Fruit fly (Drosophila melanogaster) whole organism, prepupa: ENCODE results near the gene Rtel1.

Experiments used
- Blimp-1 ChIP-seq: fragments of 200-800 bp; sonication (Bioruptor generic); optimal IDR thresholded peaks from 3 replicates; lab custom pipeline; 2017; ENCODE audit warnings: missing biosample characterization, missing genetic modification characterization, mild to moderate bottlenecking, moderate library complexity, missing genetic modification reagents
- CG10631 ChIP-seq: fragments of 200-800 bp; sonication (Bioruptor generic); optimal IDR thresholded peaks from 2 replicates; lab custom pipeline; 2016; ENCODE audit warnings: missing biosample characterization, missing genetic modification characterization
- CG10669 ChIP-seq: fragments of 200-800 bp; sonication (Bioruptor generic); optimal IDR thresholded peaks from 3 replicates; lab custom pipeline; 2018; ENCODE audit warnings: missing biosample characterization, mild to moderate bottlenecking, missing genetic modification characterization, moderate library complexity
- CG11902 ChIP-seq: fragments of 200-800 bp; sonication (Bioruptor generic); optimal IDR thresholded peaks from 3 replicates; lab custom pipeline; 2016; ENCODE audit warnings: missing biosample characterization, missing genetic modification characterization
- CG15336 ChIP-seq: fragments of 200-800 bp; sonication (Bioruptor generic); IDR thresholded peaks from 2 replicates; pipeline ENCODE4 v1.3.6; 2022; ENCODE audit warnings: missing biosample characterization, missing genetic modification characterization
- CG1621 ChIP-seq: fragments of 200-800 bp; sonication (Bioruptor generic); optimal IDR thresholded peaks from 3 replicates; lab custom pipeline; 2018; ENCODE audit warnings: missing biosample characterization, mild to moderate bottlenecking, missing genetic modification characterization
- CG31627 ChIP-seq: fragments of 200-800 bp; sonication (Bioruptor generic); optimal IDR thresholded peaks from 3 replicates; lab custom pipeline; 2016; ENCODE audit warnings: missing biosample characterization, missing genetic modification characterization
- CG32006 ChIP-seq: fragments of 200-800 bp; sonication (Bioruptor generic); optimal IDR thresholded peaks from 3 replicates; lab custom pipeline; 2017; ENCODE audit warnings: missing biosample characterization, mild to moderate bottlenecking, missing genetic modification characterization
- CG3919 ChIP-seq: fragments of 200-800 bp; sonication (Bioruptor generic); optimal IDR thresholded peaks from 3 replicates; lab custom pipeline; 2016; ENCODE audit warnings: missing biosample characterization, missing genetic modification characterization
- CG4318 ChIP-seq: fragments of 200-800 bp; sonication (Bioruptor generic); optimal IDR thresholded peaks from 3 replicates; lab custom pipeline; 2017; ENCODE audit warnings: missing biosample characterization, mild to moderate bottlenecking, missing genetic modification characterization
- CG6163 ChIP-seq: fragments of 200-800 bp; sonication (Bioruptor generic); IDR thresholded peaks from 3 replicates; pipeline ENCODE4 v1.3.6; 2022; ENCODE audit warnings: missing biosample characterization, missing genetic modification characterization
- CG6276 ChIP-seq: fragments of 200-800 bp; sonication (Bioruptor generic); optimal IDR thresholded peaks from 2 replicates; lab custom pipeline; 2017; ENCODE audit warnings: missing biosample characterization, mild to moderate bottlenecking, missing genetic modification characterization
- CG6792 ChIP-seq: fragments of 200-800 bp; sonication (Bioruptor generic); optimal IDR thresholded peaks from 3 replicates; lab custom pipeline; 2016; ENCODE audit warnings: missing biosample characterization, missing genetic modification characterization
- CG7368 ChIP-seq: fragments of 200-800 bp; sonication (Bioruptor generic); optimal IDR thresholded peaks from 3 replicates; lab custom pipeline; 2016; ENCODE audit warnings: missing biosample characterization, missing genetic modification characterization
- CG8119 ChIP-seq: fragments of 200-800 bp; sonication (Bioruptor generic); IDR thresholded peaks from 3 replicates; pipeline ENCODE4 v1.3.6; 2022; ENCODE audit warnings: missing biosample characterization, missing genetic modification characterization
- CG8632 ChIP-seq: fragments of 200-800 bp; sonication (Bioruptor generic); optimal IDR thresholded peaks from 3 replicates; lab custom pipeline; 2016; ENCODE audit warnings: missing biosample characterization, missing genetic modification characterization
- CG9139 ChIP-seq: fragments of 200-800 bp; sonication (Bioruptor generic); optimal IDR thresholded peaks from 3 replicates; lab custom pipeline; 2017; ENCODE audit warnings: missing biosample characterization, mild to moderate bottlenecking, missing genetic modification characterization
- Eip75B ChIP-seq: fragments of 200-800 bp; sonication (Bioruptor generic); optimal IDR thresholded peaks from 3 replicates; lab custom pipeline; 2016; ENCODE audit warnings: missing biosample characterization, missing genetic modification characterization
- Eip78C ChIP-seq: fragments of 200-800 bp; sonication (Bioruptor generic); peaks from one replicate; lab custom pipeline; 2016; ENCODE audit warnings: missing biosample characterization, missing genetic modification characterization
- Gug ChIP-seq: fragments of 200-800 bp; sonication (Bioruptor generic); IDR thresholded peaks from 2 replicates; pipeline ENCODE4 v1.3.6; 2022; ENCODE audit warnings: missing biosample characterization, missing genetic modification characterization
- Hr38 ChIP-seq: sonication (Bioruptor generic); optimal IDR thresholded peaks from 2 replicates; lab custom pipeline; 2016; ENCODE audit warnings: missing biosample characterization, missing genetic modification characterization
- Hr39 ChIP-seq: fragments of 200-800 bp; sonication (Bioruptor generic); optimal IDR thresholded peaks from 2 replicates; lab custom pipeline; 2016; ENCODE audit warnings: missing biosample characterization, missing genetic modification characterization
- Hr4 ChIP-seq: fragments of 200-800 bp; sonication (Bioruptor generic); optimal IDR thresholded peaks from 3 replicates; lab custom pipeline; 2016; ENCODE audit warnings: missing biosample characterization, missing genetic modification characterization
- Lpt ChIP-seq: fragments of 200-800 bp; sonication (Bioruptor generic); optimal IDR thresholded peaks from 3 replicates; lab custom pipeline; 2016; ENCODE audit warnings: missing biosample characterization, missing genetic modification characterization
- Met ChIP-seq: fragments of 200-800 bp; sonication (Bioruptor generic); optimal IDR thresholded peaks from 3 replicates; lab custom pipeline; 2016; ENCODE audit warnings: missing biosample characterization, missing genetic modification characterization
- OdsH ChIP-seq: fragments of 200-800 bp; sonication (Bioruptor generic); optimal IDR thresholded peaks from 3 replicates; lab custom pipeline; 2016; ENCODE audit warnings: missing biosample characterization, missing genetic modification characterization
- Smox ChIP-seq: fragments of 200-800 bp; sonication (Bioruptor generic); optimal IDR thresholded peaks from 3 replicates; lab custom pipeline; 2016; ENCODE audit warnings: missing biosample characterization, missing genetic modification characterization
- Sox102F ChIP-seq: fragments of 200-800 bp; sonication (Bioruptor generic); optimal IDR thresholded peaks from 2 replicates; lab custom pipeline; 2016; ENCODE audit warnings: missing biosample characterization, mild to moderate bottlenecking, missing genetic modification characterization
- Sox14 ChIP-seq: fragments of 200-800 bp; sonication (Bioruptor generic); optimal IDR thresholded peaks from 3 replicates; lab custom pipeline; 2016; ENCODE audit warnings: missing biosample characterization, missing genetic modification characterization
- Sox15 ChIP-seq: fragments of 200-800 bp; sonication (Bioruptor generic); optimal IDR thresholded peaks from 3 replicates; lab custom pipeline; 2016; ENCODE audit warnings: missing biosample characterization, missing genetic modification characterization
- acj6 ChIP-seq: fragments of 200-800 bp; sonication (Bioruptor generic); optimal IDR thresholded peaks from 3 replicates; lab custom pipeline; 2016; ENCODE audit warnings: missing biosample characterization, missing genetic modification characterization
- cyc ChIP-seq: fragments of 200-800 bp; sonication (Bioruptor generic); optimal IDR thresholded peaks from 3 replicates; lab custom pipeline; 2016; ENCODE audit warnings: missing biosample characterization, missing genetic modification characterization
- dac ChIP-seq: fragments of 200-800 bp; sonication (Bioruptor generic); optimal IDR thresholded peaks from 2 replicates; lab custom pipeline; 2017; ENCODE audit warnings: missing biosample characterization, mild to moderate bottlenecking, missing genetic modification characterization
- dsx ChIP-seq: fragments of 200-800 bp; optimal IDR thresholded peaks from 3 replicates; lab custom pipeline; 2019; ENCODE audit warnings: missing biosample characterization, mild to moderate bottlenecking, missing genetic modification characterization, moderate library complexity; ENCODE audit not compliant: poor library complexity, severe bottlenecking
- eg ChIP-seq: fragments of 200-800 bp; sonication (Bioruptor generic); IDR thresholded peaks from 3 replicates; pipeline ENCODE4 v1.3.6; 2022; ENCODE audit warnings: missing biosample characterization, missing genetic modification characterization
- esn ChIP-seq: fragments of 200-800 bp; sonication (Bioruptor generic); optimal IDR thresholded peaks from 2 replicates; lab custom pipeline; 2016; ENCODE audit warnings: missing biosample characterization, mild to moderate bottlenecking, missing genetic modification characterization, moderate library complexity
- fd85E ChIP-seq: fragments of 200-800 bp; sonication (Bioruptor generic); optimal IDR thresholded peaks from 3 replicates; lab custom pipeline; 2016; ENCODE audit warnings: missing biosample characterization, missing genetic modification characterization
- fkh ChIP-seq: fragments of 200-800 bp; sonication (Bioruptor generic); optimal IDR thresholded peaks from 3 replicates; lab custom pipeline; 2017; ENCODE audit warnings: missing biosample characterization, mild to moderate bottlenecking, missing genetic modification characterization, moderate library complexity
- lz ChIP-seq: fragments of 200-800 bp; sonication (Bioruptor generic); optimal IDR thresholded peaks from 3 replicates; lab custom pipeline; 2016; ENCODE audit warnings: missing biosample characterization, missing genetic modification characterization
- net ChIP-seq: fragments of 200-800 bp; sonication (Bioruptor generic); optimal IDR thresholded peaks from 3 replicates; lab custom pipeline; 2016; ENCODE audit warnings: missing biosample characterization, missing genetic modification characterization
- pdm3 ChIP-seq: fragments of 200-800 bp; sonication (Bioruptor generic); optimal IDR thresholded peaks from 3 replicates; lab custom pipeline; 2016; ENCODE audit warnings: missing biosample characterization, missing genetic modification characterization
- salr ChIP-seq, 2 experiments: fragments of 200-800 bp; sonication (Bioruptor generic); optimal IDR thresholded peaks; 3 replicates each; lab custom pipeline; 2016 to 2018; ENCODE audit warnings: missing biosample characterization in 2 of 2, missing genetic modification characterization in 2 of 2, mild to moderate bottlenecking in 1 of 2
- ss ChIP-seq, 2 experiments: fragments of 200-800 bp; sonication (Bioruptor generic); optimal IDR thresholded peaks; 2 replicates in 1 of 2; 3 replicates in 1 of 2; lab custom pipeline; 2017 to 2018; ENCODE audit warnings: mild to moderate bottlenecking in 2 of 2, missing biosample characterization in 2 of 2, missing genetic modification characterization in 2 of 2, moderate library complexity in 1 of 2
- svp ChIP-seq: fragments of 200-800 bp; sonication (Bioruptor generic); peaks from one replicate; lab custom pipeline; 2016; ENCODE audit warnings: missing biosample characterization, missing genetic modification characterization
- topi ChIP-seq: fragments of 200-800 bp; sonication (Bioruptor generic); optimal IDR thresholded peaks from 3 replicates; lab custom pipeline; 2016; ENCODE audit warnings: missing biosample characterization, missing genetic modification characterization
- vri ChIP-seq: fragments of 200-800 bp; sonication (Bioruptor generic); optimal IDR thresholded peaks from 3 replicates; lab custom pipeline; 2016; ENCODE audit warnings: missing biosample characterization, mild to moderate bottlenecking, missing genetic modification characterization

Rtel1 gene

DNA sequence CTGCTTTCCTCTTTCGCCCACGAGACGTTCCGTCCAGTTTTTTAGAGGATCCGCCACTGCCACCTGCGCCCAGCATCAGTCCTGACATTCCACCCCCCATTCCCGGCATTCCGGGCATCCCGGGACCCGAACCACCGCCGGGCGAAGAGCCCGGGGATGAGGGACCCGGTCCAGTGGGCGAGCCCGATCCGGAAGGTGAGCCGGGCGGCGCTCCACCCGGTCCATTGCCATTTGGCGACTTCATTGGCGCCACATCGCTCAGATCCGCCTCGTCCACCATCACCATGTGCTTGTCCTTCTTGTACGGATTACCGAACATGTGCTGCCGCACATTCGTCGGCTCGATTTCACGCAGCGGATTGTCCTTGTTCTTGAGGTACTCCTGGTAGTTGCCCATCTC lies 5.9 kb upstream of the Rtel1 start:
- TF ChIP-seq dsx (GFP tag; lab: Kevin White, UChicago) (no peak), fkh (no peak), fd85E (no peak), vri (GFP tag; lab: Kevin White, UChicago) (no peak), Sox15 (no peak), Blimp-1 (no peak), CG6792 (GFP tag; lab: Kevin White, UChicago) (no peak), CG8632 (GFP tag; lab: Kevin White, UChicago) (no peak), CG6276 (GFP tag; lab: Kevin White, UChicago) (no peak), CG6163 (no peak), Lpt (GFP tag; lab: Kevin White, UChicago) (no peak), Hr38 (GFP tag; lab: Kevin White, UChicago) (no peak), CG3919 (no peak), Sox102F (GFP tag; lab: Kevin White, UChicago) (no peak), CG15336 (GFP tag; lab: Robert Waterston, UW) (no peak), Hr39 (GFP tag; lab: Kevin White, UChicago) (no peak)

- TF ChIP-seq ss (GFP tag; optimal IDR thresholded peaks at IDR 0.05; lab: Kevin White, UChicago), result peak in 1 of 2 experiments; percentile 53
- TF ChIP-seq CG1621 (tag; lab: Kevin White, UChicago), result no peak
- TF ChIP-seq fkh, result peak; percentile 54
- TF ChIP-seq CG6163, result 0 out of 3 replicates have a peak, but pooled peaks have one; percentile 11
- TF ChIP-seq, all 60 proteins: peak for 3
These were observed 3.2 kb upstream of the Rtel1 start for dm6 chrX:5744277-5744846.

- TF ChIP-seq CG15336 (GFP tag; lab: Robert Waterston, UW), result peak; percentile 42; the same call in 1 of the 2 replicates
- no peak for TF ChIP-seq Sox15
- TF ChIP-seq CG32006, result peak; percentile 52
- TF ChIP-seq CG7368, result no peak
- TF ChIP-seq Met, result peak; percentile 43
- 0 out of 3 replicates have a peak, but pooled peaks have one; percentile 30 for TF ChIP-seq CG8119
- TF ChIP-seq CG6276 (GFP tag; lab: Kevin White, UChicago), result peak; percentile 21
- TF ChIP-seq pdm3 (GFP tag; lab: Kevin White, UChicago), result peak; percentile 37
- peak; percentile 21 for TF ChIP-seq Eip75B (GFP tag; lab: Kevin White, UChicago)
- no peak for TF ChIP-seq CG11902 (GFP tag; lab: Kevin White, UChicago)
- no peak for TF ChIP-seq CG10669 (GFP tag; lab: Kevin White, UChicago)
- TF ChIP-seq Hr39 (GFP tag; lab: Kevin White, UChicago), result peak; percentile 18
- TF ChIP-seq CG9139, result no peak
- peak in 1 of 2 experiments; percentile 19 for TF ChIP-seq salr (GFP tag; optimal IDR thresholded peaks at IDR 0.05; lab: Kevin White, UChicago)
- peak; percentile 80 for TF ChIP-seq Eip78C (GFP tag; lab: Kevin White, UChicago)
- peak; percentile 0 for TF ChIP-seq dac
- TF ChIP-seq Gug (GFP tag; lab: Robert Waterston, UW), result 0 out of 2 replicates have a peak, but pooled peaks have one; percentile 28
- peak; percentile 43 for TF ChIP-seq esn
- peak; percentile 32 for TF ChIP-seq cyc (GFP tag; lab: Kevin White, UChicago)
- TF ChIP-seq eg (GFP tag; lab: Robert Waterston, UW), result peak; percentile 30; the same call in 1 of the 3 replicates
- TF ChIP-seq topi (GFP tag; lab: Kevin White, UChicago), result peak; percentile 39
- peak; percentile 38 for TF ChIP-seq OdsH
- peak; percentile 39 for TF ChIP-seq Smox (GFP tag; lab: Kevin White, UChicago)
- TF ChIP-seq lz (GFP tag; lab: Kevin White, UChicago), result peak; percentile 38
- peak; percentile 7 for TF ChIP-seq CG31627
- TF ChIP-seq acj6 (GFP tag; lab: Kevin White, UChicago), result peak; percentile 27
- TF ChIP-seq Sox14 (GFP tag; lab: Kevin White, UChicago), result peak; percentile 36
- no peak for TF ChIP-seq ss (GFP tag; optimal IDR thresholded peaks at IDR 0.05; lab: Kevin White, UChicago)
- peak; percentile 38 for TF ChIP-seq CG4318 (GFP tag; lab: Kevin White, UChicago)
- TF ChIP-seq net (GFP tag; lab: Kevin White, UChicago), result peak; percentile 27
- peak; percentile 36; the same call in 1 of the 3 replicates for TF ChIP-seq CG6163
- TF ChIP-seq Hr4 (GFP tag; lab: Kevin White, UChicago), result peak; percentile 38
- TF ChIP-seq vri (GFP tag; lab: Kevin White, UChicago), result no peak
- peak; percentile 22 for TF ChIP-seq CG10631 (GFP tag; lab: Kevin White, UChicago)
- peak; percentile 90 for TF ChIP-seq svp
- TF ChIP-seq, all 60 proteins: peak for 28
These were observed 2.4 kb upstream of the Rtel1 start for dm6 chrX:5744992-5745732.
